Worm (Caenorhabditis elegans): Measurements from ENCODE around the gene F58A3.4.

The F58A3.4 gene

ce11 chrX:11008052-11008451 is 2.4 kb downstream of the F58A3.4 start, which contains the start of gene del-5:
del-5 (minus strand) TSS chrX:11008181.
- TF ChIP-seq elt-2 (tag; optimal IDR thresholded peaks at IDR 0.05) (peak; percentile 31), ceh-48 (tag; optimal IDR thresholded peaks at IDR 0.05) (no peak)

DNA sequence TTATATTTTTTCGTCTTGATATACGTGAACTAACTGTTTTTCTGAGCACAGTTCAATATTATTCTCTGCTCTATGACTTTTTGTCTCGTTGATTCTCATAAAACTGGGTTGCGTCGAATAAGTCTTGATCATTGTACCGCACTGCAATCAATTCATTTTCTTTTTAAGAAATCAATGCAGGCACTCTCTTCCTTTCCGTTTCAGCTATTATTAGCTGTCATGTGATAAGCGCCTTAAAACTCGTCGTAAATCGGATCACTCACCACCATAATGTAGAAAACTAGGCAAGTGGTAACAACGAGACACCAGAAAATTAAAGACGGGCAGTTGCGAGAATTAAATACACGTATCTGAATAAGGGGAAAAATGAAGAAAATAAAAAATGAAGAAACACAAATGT is 3.1 kb downstream of the F58A3.4 start:
- no peak for TF ChIP-seq pqm-1 (tag; optimal IDR thresholded peaks at IDR 0.05)
- TF ChIP-seq nhr-232 (tag; optimal IDR thresholded peaks at IDR 0.05) = no peak
- no peak for TF ChIP-seq F13H6.1 (tag; optimal IDR thresholded peaks at IDR 0.05)
- TF ChIP-seq ceh-34 (tag; optimal IDR thresholded peaks at IDR 0.05) = no peak
- no peak for TF ChIP-seq hlh-30 (tag; optimal IDR thresholded peaks at IDR 0.05; ENCODE audit: insufficient read depth)
- TF ChIP-seq pat-9 (tag; optimal IDR thresholded peaks at IDR 0.05) = no peak

DNA sequence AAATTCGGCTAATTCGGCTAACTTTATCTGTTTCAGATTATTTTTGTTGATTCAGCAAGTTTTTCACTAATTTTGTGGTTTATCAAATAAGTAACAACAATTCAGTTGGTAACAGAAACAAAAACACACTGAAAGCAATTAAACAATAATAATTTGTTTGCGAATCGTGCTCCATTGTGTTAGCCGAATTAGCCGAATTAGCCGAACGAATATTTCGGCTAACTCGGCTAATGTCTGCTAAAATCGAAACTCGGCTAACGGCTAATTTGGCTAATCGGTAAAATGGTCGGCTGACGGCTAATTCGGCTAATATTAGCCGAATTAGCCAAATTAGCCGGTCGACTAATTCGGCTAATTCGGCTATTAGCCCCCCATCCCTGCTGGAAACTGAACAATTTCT is 6.8 kb downstream of the F58A3.4 start:
- TF ChIP-seq K09A11.1 (tag; optimal IDR thresholded peaks at IDR 0.05; ENCODE audit: insufficient read depth) = peak; percentile 59
- no peak for TF ChIP-seq ref-2 (tag; optimal IDR thresholded peaks at IDR 0.05)
- TF ChIP-seq madf-2 (tag; optimal IDR thresholded peaks at IDR 0.05) = no peak

DNA sequence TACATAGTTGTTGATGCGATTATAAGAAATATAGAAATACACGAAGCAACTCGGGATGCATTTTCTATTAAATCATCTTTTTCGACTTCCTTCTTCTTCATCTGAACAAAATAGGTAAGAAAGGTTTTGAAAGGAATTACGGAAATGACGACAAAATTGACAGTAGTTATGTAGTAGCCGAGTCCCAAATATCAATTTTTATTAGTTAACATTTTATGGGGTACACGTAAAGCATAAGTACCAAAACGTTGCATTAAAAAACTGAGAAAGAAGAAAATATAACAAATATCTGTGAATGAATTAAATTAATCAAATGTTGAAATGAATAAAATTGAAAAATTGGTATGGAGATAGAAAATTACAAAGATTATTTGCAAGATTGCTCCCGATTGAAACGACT is 8.7 kb downstream of the F58A3.4 start, which contains the start of gene col-177:
col-177 (minus strand) TSS at position 101 of the 400 bp plus-strand sequence.
- no peak for TF ChIP-seq ceh-30 (tag; optimal IDR thresholded peaks at IDR 0.05)
- no peak for TF ChIP-seq ceh-22 (tag; optimal IDR thresholded peaks at IDR 0.05)
- no peak for TF ChIP-seq syd-9 (tag; optimal IDR thresholded peaks at IDR 0.05)
- TF ChIP-seq C08G9.2 (tag; optimal IDR thresholded peaks at IDR 0.05) = no peak
- no peak for TF ChIP-seq lin-11 (tag; optimal IDR thresholded peaks at IDR 0.05)
- no peak for TF ChIP-seq unc-42 (tag; optimal IDR thresholded peaks at IDR 0.05)
- no peak for TF ChIP-seq ref-2 (tag; optimal IDR thresholded peaks at IDR 0.05)
- no peak for TF ChIP-seq hlh-15 (tag; optimal IDR thresholded peaks at IDR 0.05)
- no peak for TF ChIP-seq sdc-2 (tag; optimal IDR thresholded peaks at IDR 0.05)
- no peak for TF ChIP-seq ceh-6 (GFP tag; optimal IDR thresholded peaks at IDR 0.05)
- no peak for TF ChIP-seq pax-1 (tag; optimal IDR thresholded peaks at IDR 0.05)
- no peak for TF ChIP-seq ceh-31 (tag; optimal IDR thresholded peaks at IDR 0.05)
- no peak for TF ChIP-seq ceh-9 (tag; optimal IDR thresholded peaks at IDR 0.05)
- no peak for TF ChIP-seq tbx-2 (tag; optimal IDR thresholded peaks at IDR 0.05)
- TF ChIP-seq dmd-4 (tag; optimal IDR thresholded peaks at IDR 0.05; ENCODE audit: borderline replicate concordance) = no peak
- no peak for TF ChIP-seq elt-4 (tag; optimal IDR thresholded peaks at IDR 0.05)

ce11 chrX:10999176-10999575 is 11.3 kb downstream of the F58A3.4 start, which contains the start of gene F59F3.6:
F59F3.6 (minus strand) TSS chrX:10999276.
- TF ChIP-seq dve-1 (tag; optimal IDR thresholded peaks at IDR 0.05) (no peak), odd-2 (tag; optimal IDR thresholded peaks at IDR 0.05) (no peak), K09A11.1 (tag; optimal IDR thresholded peaks at IDR 0.05; ENCODE audit: insufficient read depth) (no peak), unc-55 (GFP tag; optimal IDR thresholded peaks at IDR 0.05) (no peak), ceh-48 (tag; optimal IDR thresholded peaks at IDR 0.05) (no peak), ceh-34 (tag; optimal IDR thresholded peaks at IDR 0.05) (no peak), ceh-6 (GFP tag; optimal IDR thresholded peaks at IDR 0.05) (no peak), gmeb-2 (tag; optimal IDR thresholded peaks at IDR 0.05) (no peak)

DNA sequence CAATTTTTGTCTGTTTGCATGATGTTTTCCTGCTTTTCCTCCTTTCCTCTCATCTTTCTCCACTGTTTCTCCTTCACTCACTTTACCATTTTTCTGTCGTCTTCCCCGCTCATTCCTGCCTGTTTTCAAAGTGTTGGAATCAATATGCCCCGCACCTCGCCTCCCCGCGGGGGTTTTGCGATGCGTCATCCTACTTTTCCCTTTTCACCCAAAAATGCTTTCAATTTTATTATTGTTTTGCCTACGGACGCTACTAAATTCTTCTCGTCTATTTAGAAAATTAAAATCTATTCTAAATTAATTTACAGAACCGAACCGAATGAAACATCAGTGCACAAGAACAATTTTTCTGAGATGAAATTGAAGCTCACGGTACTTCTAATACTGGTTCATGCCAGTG is 18.3 kb downstream of the F58A3.4 start, which contains the start of gene ver-3:
ver-3 (plus strand) TSS at position 301 of the 400 bp plus-strand sequence.
- TF ChIP-seq T23F11.4 (GFP tag; optimal IDR thresholded peaks at IDR 0.05) (no peak), sox-2 (GFP tag; IDR thresholded peaks at IDR 0.05) (no peak), K09A11.1 (tag; optimal IDR thresholded peaks at IDR 0.05; ENCODE audit: insufficient read depth) (no peak), ceh-34 (tag; optimal IDR thresholded peaks at IDR 0.05) (no peak), pqm-1 (tag; optimal IDR thresholded peaks at IDR 0.05) (no peak), ceh-31 (tag; optimal IDR thresholded peaks at IDR 0.05) (no peak), sox-4 (tag; optimal IDR thresholded peaks at IDR 0.05) (no peak), hlh-8 (tag; optimal IDR thresholded peaks at IDR 0.05) (no peak), ceh-18 (tag; optimal IDR thresholded peaks at IDR 0.05) (no peak), gmeb-2 (tag; optimal IDR thresholded peaks at IDR 0.05) (no peak), Y22D7AL.16 (tag; optimal IDR thresholded peaks at IDR 0.05) (no peak), npax-4 (tag; optimal IDR thresholded peaks at IDR 0.05) (no peak), fkh-10 (GFP tag; optimal IDR thresholded peaks at IDR 0.05) (no peak), ttx-3 (tag; optimal IDR thresholded peaks at IDR 0.05) (no peak), madf-2 (tag; optimal IDR thresholded peaks at IDR 0.05) (no peak), K02D7.2 (tag; optimal IDR thresholded peaks at IDR 0.05) (no peak), pax-1 (tag; optimal IDR thresholded peaks at IDR 0.05) (no peak)
